Fruit fly (Drosophila melanogaster) whole organism, embryonic: ENCODE results near the gene orion.

Experiments used
- Atf6 ChIP-seq: fragments of 200-800 bp; sonication (Bioruptor generic); IDR thresholded peaks from 2 replicates; pipeline ENCODE4 v1.3.6; 2022; ENCODE audit warnings: missing biosample characterization, missing genetic modification characterization
- B-H2 ChIP-seq: fragments of 200-800 bp; sonication (Bioruptor generic); optimal IDR thresholded peaks from 2 replicates; lab custom pipeline; 2018; ENCODE audit warnings: missing biosample characterization, mild to moderate bottlenecking, missing genetic modification characterization
- CG10565 ChIP-seq: fragments of 200-800 bp; sonication (Bioruptor generic); optimal IDR thresholded peaks from 3 replicates; lab custom pipeline; 2016; ENCODE audit warnings: missing biosample characterization, mild to moderate bottlenecking, missing genetic modification characterization
- CG11398 ChIP-seq: fragments of 200-800 bp; sonication (Bioruptor generic); optimal IDR thresholded peaks from 2 replicates; lab custom pipeline; 2016; ENCODE audit warnings: missing biosample characterization, missing genetic modification characterization
- CG12299 ChIP-seq: fragments of 200-800 bp; sonication (Bioruptor generic); optimal IDR thresholded peaks from 2 replicates; lab custom pipeline; 2018; ENCODE audit warnings: missing biosample characterization, mild to moderate bottlenecking, missing genetic modification characterization
- CG15479 ChIP-seq: fragments of 200-800 bp; sonication (Bioruptor generic); optimal IDR thresholded peaks from 3 replicates; lab custom pipeline; 2019; ENCODE audit warnings: missing biosample characterization, mild to moderate bottlenecking, missing genetic modification characterization, moderate library complexity
- CG2202 ChIP-seq: fragments of 200-800 bp; sonication (Bioruptor generic); optimal IDR thresholded peaks from 2 replicates; lab custom pipeline; 2018; ENCODE audit warnings: missing biosample characterization, mild to moderate bottlenecking, missing genetic modification characterization
- CG2712 ChIP-seq: fragments of 200-800 bp; optimal IDR thresholded peaks from 3 replicates; lab custom pipeline; 2019; ENCODE audit warnings: missing biosample characterization, mild to moderate bottlenecking, missing genetic modification characterization, moderate library complexity
- CG31224 ChIP-seq: fragments of 200-800 bp; sonication (Bioruptor generic); IDR thresholded peaks from 2 replicates; pipeline ENCODE4 v1.3.6; 2022; ENCODE audit warnings: missing biosample characterization, missing genetic modification characterization
- CG3281 ChIP-seq: fragments of 200-800 bp; sonication (Bioruptor generic); optimal IDR thresholded peaks from 3 replicates; lab custom pipeline; 2017; ENCODE audit warnings: missing biosample characterization, mild to moderate bottlenecking, missing genetic modification characterization
- CG34376 ChIP-seq: fragments of 200-800 bp; sonication (Bioruptor generic); optimal IDR thresholded peaks from 2 replicates; lab custom pipeline; 2018; ENCODE audit warnings: missing biosample characterization, mild to moderate bottlenecking, missing genetic modification characterization
- CG4360 ChIP-seq: fragments of 200-800 bp; sonication (Bioruptor generic); IDR thresholded peaks from 2 replicates; pipeline ENCODE4 v1.3.6; 2022; ENCODE audit warnings: missing biosample characterization, missing genetic modification characterization
- CG4424 ChIP-seq: fragments of 200-800 bp; sonication (Bioruptor generic); optimal IDR thresholded peaks from 3 replicates; lab custom pipeline; 2016; ENCODE audit warnings: missing biosample characterization, missing genetic modification characterization
- CG7556 ChIP-seq: fragments of 200-800 bp; sonication (Bioruptor generic); optimal IDR thresholded peaks from 2 replicates; lab custom pipeline; 2017; ENCODE audit warnings: missing biosample characterization, mild to moderate bottlenecking, missing genetic modification characterization
- CG9797 ChIP-seq: fragments of 200-800 bp; sonication (Bioruptor generic); optimal IDR thresholded peaks from 3 replicates; lab custom pipeline; 2018; ENCODE audit warnings: missing biosample characterization, mild to moderate bottlenecking, missing genetic modification characterization
- Dp ChIP-seq: fragments of 200-800 bp; sonication (Bioruptor generic); optimal IDR thresholded peaks from 2 replicates; lab custom pipeline; 2018; ENCODE audit warnings: missing biosample characterization, mild to moderate bottlenecking, missing genetic modification characterization, moderate library complexity
- Ets65A ChIP-seq: fragments of 200-800 bp; sonication (Bioruptor generic); peaks from one replicate; lab custom pipeline; 2016; ENCODE audit warnings: missing biosample characterization, missing genetic modification characterization
- GATAe ChIP-seq: fragments of 200-800 bp; sonication (Bioruptor generic); conservative IDR thresholded peaks from 2 replicates; pipeline ENCODE4 v1.3.6; 2022; ENCODE audit warnings: missing biosample characterization, missing genetic modification characterization
- HHEX ChIP-seq: fragments of 200-800 bp; sonication (Bioruptor generic); optimal IDR thresholded peaks from 3 replicates; lab custom pipeline; 2017; ENCODE audit warnings: missing biosample characterization, mild to moderate bottlenecking, missing genetic modification characterization, missing genetic modification reagents
- Hr3 ChIP-seq: fragments of 200-800 bp; sonication (Bioruptor generic); optimal IDR thresholded peaks from 3 replicates; lab custom pipeline; 2016; ENCODE audit warnings: missing biosample characterization, missing genetic modification characterization
- Hr78 ChIP-seq, 2 experiments: fragments of 200-800 bp in 1 of 2; fragments of >200 bp in 1 of 2; sonication (Bioruptor generic) in 1 of 2; optimal IDR thresholded peaks; 2 replicates each; lab custom pipeline; 2017 to 2019; ENCODE audit warnings: missing biosample characterization in 2 of 2, missing genetic modification characterization in 2 of 2, mild to moderate bottlenecking in 1 of 2, moderate library complexity in 1 of 2
- Pdp1 ChIP-seq, 2 experiments: fragments of 200-800 bp; sonication (Bioruptor generic); optimal IDR thresholded peaks; 3 replicates each; lab custom pipeline; 2016; ENCODE audit warnings: missing biosample characterization in 2 of 2, missing genetic modification characterization in 2 of 2, mild to moderate bottlenecking in 1 of 2, moderate library complexity in 1 of 2
- Side ChIP-seq: fragments of 200-800 bp; sonication (Bioruptor generic); optimal IDR thresholded peaks from 2 replicates; lab custom pipeline; 2016; ENCODE audit warnings: missing biosample characterization, missing genetic modification characterization
- Six4 ChIP-seq: fragments of 200-800 bp; sonication (Bioruptor generic); optimal IDR thresholded peaks from 2 replicates; lab custom pipeline; 2016; ENCODE audit warnings: missing biosample characterization, missing genetic modification characterization
- ase ChIP-seq: fragments of 200-800 bp; sonication (Bioruptor generic); IDR thresholded peaks from 3 replicates; pipeline ENCODE4 v1.3.6; 2022; ENCODE audit warnings: missing biosample characterization, missing genetic modification characterization
- cas ChIP-seq: fragments of 200-800 bp; sonication (Bioruptor generic); IDR thresholded peaks from 2 replicates; pipeline ENCODE4 v1.3.6; 2022; ENCODE audit warnings: missing biosample characterization, missing genetic modification characterization
- cg ChIP-seq: fragments of 200-800 bp; sonication (Bioruptor generic); optimal IDR thresholded peaks from 3 replicates; lab custom pipeline; 2019; ENCODE audit warnings: missing biosample characterization, mild to moderate bottlenecking, missing genetic modification characterization, moderate library complexity
- cwo ChIP-seq: fragments of 200-800 bp; sonication (Bioruptor generic); optimal IDR thresholded peaks from 3 replicates; lab custom pipeline; 2017; ENCODE audit warnings: missing biosample characterization, missing genetic modification characterization, mild to moderate bottlenecking, moderate library complexity, missing genetic modification reagents
- fd96Cb ChIP-seq: fragments of 200-800 bp; sonication (Bioruptor generic); optimal IDR thresholded peaks from 2 replicates; lab custom pipeline; 2018; ENCODE audit warnings: missing biosample characterization, mild to moderate bottlenecking, missing genetic modification characterization, moderate library complexity
- grn ChIP-seq: fragments of 200-800 bp; sonication (Bioruptor generic); optimal IDR thresholded peaks from 3 replicates; lab custom pipeline; 2017; ENCODE audit warnings: missing biosample characterization, missing genetic modification characterization
- gsb ChIP-seq: fragments of 200-800 bp; sonication (Bioruptor generic); IDR thresholded peaks from 2 replicates; pipeline ENCODE4 v1.3.6; 2022; ENCODE audit warnings: missing biosample characterization, missing genetic modification characterization
- insv ChIP-seq, 2 experiments: fragments of 200-800 bp; sonication (Bioruptor generic); optimal IDR thresholded peaks; 3 replicates each; lab custom pipeline; 2016 to 2018; ENCODE audit warnings: missing biosample characterization in 2 of 2, missing genetic modification characterization in 2 of 2
- inv ChIP-seq: fragments of 200-800 bp; sonication (Bioruptor generic); IDR thresholded peaks from 2 replicates; pipeline ENCODE4 v1.3.6; 2022; ENCODE audit warnings: missing biosample characterization, missing genetic modification characterization; ENCODE audit not compliant: partially characterized antibody
- lov ChIP-seq, 2 experiments: fragments of 200-800 bp in 1 of 2; fragments of >200 bp in 1 of 2; sonication (Bioruptor generic) in 1 of 2; IDR thresholded peaks in 1 of 2; optimal IDR thresholded peaks in 1 of 2; 2 replicates in 1 of 2; 3 replicates in 1 of 2; pipeline versions ENCODE4 v1.3.6 to Lab custom; 2017 to 2022; ENCODE audit warnings: missing biosample characterization in 1 of 2, missing genetic modification characterization in 1 of 2
- mirr ChIP-seq: fragments of 200-800 bp; sonication (Bioruptor generic); optimal IDR thresholded peaks from 3 replicates; lab custom pipeline; 2018; ENCODE audit warnings: missing biosample characterization, mild to moderate bottlenecking, missing genetic modification characterization
- peb ChIP-seq: fragments of 200-800 bp; sonication (Bioruptor generic); IDR thresholded peaks from 2 replicates; pipeline ENCODE4 v1.3.6; 2022; ENCODE audit warnings: missing biosample characterization, missing genetic modification characterization
- pfk ChIP-seq: fragments of 200-800 bp; sonication (Bioruptor generic); optimal IDR thresholded peaks from 2 replicates; lab custom pipeline; 2018; ENCODE audit warnings: missing biosample characterization, mild to moderate bottlenecking, missing genetic modification characterization, moderate library complexity
- pho ChIP-seq: fragments of 200-800 bp; sonication (Bioruptor generic); optimal IDR thresholded peaks from 2 replicates; lab custom pipeline; 2016; ENCODE audit warnings: missing biosample characterization, missing genetic modification characterization
- pnt ChIP-seq: fragments of 200-800 bp; sonication (Bioruptor generic); optimal IDR thresholded peaks from 3 replicates; lab custom pipeline; 2016; ENCODE audit warnings: missing biosample characterization, missing genetic modification characterization
- ranshi ChIP-seq: fragments of 200-800 bp; sonication (Bioruptor generic); IDR thresholded peaks from 2 replicates; pipeline ENCODE4 v1.3.6; 2022; ENCODE audit warnings: missing biosample characterization, missing genetic modification characterization
- rib ChIP-seq: fragments of 200-800 bp; sonication (Bioruptor generic); IDR thresholded peaks from 2 replicates; pipeline ENCODE4 v1.3.6; 2022; ENCODE audit warnings: missing biosample characterization, missing genetic modification characterization
- run ChIP-seq: fragments of 200-800 bp; sonication (Bioruptor generic); optimal IDR thresholded peaks from 3 replicates; lab custom pipeline; 2018; ENCODE audit warnings: missing biosample characterization, mild to moderate bottlenecking, missing genetic modification characterization
- slbo ChIP-seq: fragments of 200-800 bp; sonication (Bioruptor generic); IDR thresholded peaks from 2 replicates; pipeline ENCODE4 v1.3.6; 2022; ENCODE audit warnings: missing biosample characterization, missing genetic modification characterization
- sqz ChIP-seq: fragments of 200-800 bp; sonication (Bioruptor generic); optimal IDR thresholded peaks from 3 replicates; lab custom pipeline; 2018; ENCODE audit warnings: missing biosample characterization, mild to moderate bottlenecking, missing genetic modification characterization
- sug ChIP-seq: fragments of 200-800 bp; optimal IDR thresholded peaks from 2 replicates; lab custom pipeline; 2019; ENCODE audit warnings: missing biosample characterization, mild to moderate bottlenecking, missing genetic modification characterization, moderate library complexity

The orion gene

DNA sequence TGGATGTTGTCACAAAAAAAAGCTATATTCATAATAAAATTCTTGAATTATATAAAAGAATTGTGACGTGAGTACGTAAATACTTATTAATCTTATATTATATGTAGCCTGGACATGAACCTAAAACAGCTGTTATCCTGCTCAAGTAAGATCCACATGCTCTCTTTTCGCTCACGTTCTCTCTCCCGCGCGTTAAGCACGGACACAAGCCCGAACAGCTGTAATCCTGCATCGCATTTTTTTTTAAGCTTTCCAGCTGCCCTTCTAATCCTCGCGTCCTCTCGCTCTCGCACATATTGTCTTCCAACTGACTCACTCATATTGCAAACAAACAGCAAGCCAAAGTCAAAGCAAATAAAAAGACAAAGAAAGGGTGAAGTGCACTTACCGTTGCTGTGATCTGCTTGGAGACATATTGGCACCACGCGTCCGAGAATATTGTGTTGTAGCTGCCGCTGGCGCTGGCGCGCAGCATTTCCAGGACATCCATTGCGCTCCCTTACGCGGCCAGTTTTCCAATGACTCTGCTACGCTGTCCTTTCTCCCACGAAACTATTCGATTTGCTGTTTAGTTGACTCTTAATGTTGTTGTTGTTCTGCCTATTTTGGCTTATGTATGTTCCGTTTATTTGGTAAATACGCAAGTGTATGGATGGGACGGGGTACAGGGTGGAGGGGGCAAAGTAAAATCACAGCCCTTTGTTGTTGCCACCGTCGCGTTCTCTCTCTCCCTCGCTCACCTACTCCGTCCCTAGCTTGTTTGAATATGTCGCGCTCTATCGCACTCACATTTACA, 20.5 kb upstream of the orion start (continued):
- TF ChIP-seq CG9797 (GFP tag; lab: Kevin White, UChicago) (no peak), pnt (no peak), peb (no peak), Side (GFP tag; lab: Kevin White, UChicago) (no peak), CG10565 (GFP tag; lab: Kevin White, UChicago) (no peak), CG2202 (no peak), CG3281 (GFP tag; lab: Kevin White, UChicago) (no peak), HHEX (GFP tag; lab: Kevin White, UChicago) (peak; percentile 21), run (tag; lab: Kevin White, UChicago) (no peak), gsb (GFP tag; lab: Robert Waterston, UW) (no peak)

DNA sequence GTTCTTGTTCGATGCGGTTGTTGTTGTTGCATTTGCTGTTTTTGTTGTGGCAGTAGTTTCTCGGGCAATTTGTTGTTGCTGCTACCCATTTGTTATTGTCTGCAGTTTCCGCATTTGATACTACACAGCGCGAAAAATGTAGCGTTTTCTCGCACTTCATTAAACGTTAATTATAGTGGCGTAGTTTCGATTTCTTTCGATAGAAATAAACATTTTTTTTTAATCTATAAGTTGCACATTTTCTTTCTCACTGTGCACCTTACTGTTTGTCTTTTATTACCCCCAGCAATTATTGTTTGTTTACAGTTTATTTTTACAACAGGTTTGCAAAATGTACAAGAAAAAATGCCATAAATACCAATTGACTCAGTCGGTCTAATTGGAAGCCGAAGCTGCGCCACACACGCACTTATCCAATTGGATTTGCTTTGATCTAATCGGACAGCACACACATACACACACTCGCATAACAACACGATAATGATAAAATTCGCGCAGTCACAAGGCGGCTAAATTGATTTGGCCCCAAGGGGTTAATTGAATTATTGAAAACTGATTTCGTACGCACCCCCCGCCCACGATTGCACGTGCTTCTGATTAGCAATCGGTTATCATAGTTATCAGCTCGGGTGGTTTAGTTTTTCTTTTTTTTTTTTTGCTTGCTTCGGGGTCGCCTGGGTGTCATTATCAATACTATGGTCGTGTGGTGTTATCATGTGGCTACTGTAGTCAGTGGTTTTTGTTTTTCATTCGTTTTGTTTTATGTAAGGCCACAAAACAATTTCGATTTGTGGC, 19.2 kb upstream of the orion start:
- TF ChIP-seq CG31224 (GFP tag; lab: Robert Waterston, UW): no peak
- TF ChIP-seq mirr (GFP tag; lab: Kevin White, UChicago): peak; percentile 76
- TF ChIP-seq pfk (GFP tag; lab: Kevin White, UChicago): peak; percentile 3
- TF ChIP-seq CG34376 (GFP tag; lab: Kevin White, UChicago): peak; percentile 79
- peak; percentile 10; the same call in 1 of the 2 replicates for TF ChIP-seq CG4360 (GFP tag; lab: Robert Waterston, UW)
- TF ChIP-seq B-H2 (GFP tag; lab: Kevin White, UChicago): no peak
- TF ChIP-seq ranshi (GFP tag; lab: Robert Waterston, UW): 0 out of 2 replicates have a peak, but pooled peaks have one; percentile 4
- no peak for TF ChIP-seq Dp (GFP tag; lab: Kevin White, UChicago)
- peak; percentile 24 for TF ChIP-seq cg
- TF ChIP-seq GATAe (GFP tag; lab: Robert Waterston, UW): peak; percentile 73; the same call in 1 of the 2 replicates
- TF ChIP-seq rib (GFP tag; lab: Robert Waterston, UW): peak; percentile 25; the same call in 1 of the 2 replicates
- peak; percentile 99 for TF ChIP-seq cwo (GFP tag; lab: Kevin White, UChicago)
- no peak for TF ChIP-seq CG2712 (tag; lab: Kevin White, UChicago)
- peak; percentile 98 for TF ChIP-seq sug (tag; lab: Kevin White, UChicago)
- TF ChIP-seq pho (GFP tag; lab: Kevin White, UChicago): no peak
- no peak for TF ChIP-seq CG7556 (GFP tag; lab: Kevin White, UChicago)
- TF ChIP-seq Six4: no peak
- TF ChIP-seq lov (optimal IDR thresholded peaks at IDR 0.05; lab: Kevin White, UChicago): no peak
- TF ChIP-seq lov (GFP tag; IDR thresholded peaks at IDR 0.05; lab: Robert Waterston, UW): no peak
- no peak for TF ChIP-seq fd96Cb
- TF ChIP-seq CG11398 (GFP tag; lab: Kevin White, UChicago): no peak
- TF ChIP-seq Pdp1 (GFP tag; optimal IDR thresholded peaks at IDR 0.05; lab: Kevin White, UChicago): peak in 1 of 2 experiments; percentile 21
- TF ChIP-seq sqz (GFP tag; lab: Kevin White, UChicago): peak; percentile 54
- TF ChIP-seq ase (GFP tag; lab: Robert Waterston, UW): 0 out of 3 replicates have a peak, but pooled peaks have one; percentile 22
- no peak for TF ChIP-seq CG12299 (tag; lab: Kevin White, UChicago)
- TF ChIP-seq CG15479 (GFP tag; lab: Kevin White, UChicago): peak; percentile 52
- TF ChIP-seq Atf6 (GFP tag; lab: Robert Waterston, UW): 0 out of 2 replicates have a peak, but pooled peaks have one; percentile 48
- no peak for TF ChIP-seq cas
- TF ChIP-seq Hr3 (GFP tag; lab: Kevin White, UChicago): no peak
- TF ChIP-seq Hr78 (GFP tag; optimal IDR thresholded peaks at IDR 0.05; lab: Kevin White, UChicago): peak in 1 of 2 experiments; percentile 58
- peak; percentile 37 for TF ChIP-seq Ets65A (GFP tag; lab: Kevin White, UChicago)
- no peak for TF ChIP-seq inv (GFP tag; lab: Robert Waterston, UW)
- TF ChIP-seq grn: peak; percentile 86
- TF ChIP-seq insv (GFP tag; optimal IDR thresholded peaks at IDR 0.05; lab: Kevin White, UChicago): peak; percentile 78 to 95
- 0 out of 2 replicates have a peak, but pooled peaks have one; percentile 24 for TF ChIP-seq slbo (GFP tag; lab: Robert Waterston, UW)
- TF ChIP-seq CG4424 (GFP tag; lab: Kevin White, UChicago): no peak
